Worm (Caenorhabditis elegans) whole organism, young adult: ENCODE data around the gene mlt-10.

ENCODE experiments used
- F23B12.7 ChIP-seq: sonication (generic microtip); optimal IDR thresholded peaks from 2 replicates; lab custom pipeline; 2017; ENCODE audit warnings: missing genetic modification characterization, mild to moderate bottlenecking, missing compliant biosample characterization, antibody characterized with exemption, moderate library complexity; ENCODE audit not compliant: insufficient read depth
- F39B2.1 ChIP-seq: fragments of 200-800 bp; sonication (Bioruptor generic); IDR thresholded peaks from 2 replicates; pipeline ENCODE4 v1.3.6; 2022; ENCODE audit warnings: missing genetic modification reagents, missing genetic modification characterization, missing compliant biosample characterization
- F52B5.7 ChIP-seq: sonication (generic microtip); optimal IDR thresholded peaks from 2 replicates; lab custom pipeline; 2016; ENCODE audit warnings: mild to moderate bottlenecking, missing genetic modification characterization, missing compliant biosample characterization
- F57A8.1 ChIP-seq: fragments of 200-800 bp; sonication (Bioruptor generic); optimal IDR thresholded peaks from 2 replicates; lab custom pipeline; 2018; ENCODE audit warnings: mild to moderate bottlenecking, missing genetic modification characterization, moderate library complexity, missing compliant biosample characterization
- F57C9.4 ChIP-seq: sonication (generic microtip); optimal IDR thresholded peaks from 2 replicates; lab custom pipeline; 2017; ENCODE audit warnings: mild to moderate bottlenecking, missing genetic modification characterization, missing compliant biosample characterization
- K11D2.4 ChIP-seq: fragments of 200-800 bp; sonication (Bioruptor generic); IDR thresholded peaks from 2 replicates; pipeline ENCODE4 v1.3.6; 2022; ENCODE audit warnings: missing genetic modification reagents, missing genetic modification characterization, missing compliant biosample characterization
- K12H6.12 ChIP-seq: fragments of 200-800 bp; sonication (Bioruptor generic); optimal IDR thresholded peaks from 2 replicates; lab custom pipeline; 2018; ENCODE audit warnings: mild to moderate bottlenecking, missing genetic modification characterization, missing compliant biosample characterization
- T07F8.4 ChIP-seq: sonication (generic microtip); optimal IDR thresholded peaks from 2 replicates; lab custom pipeline; 2016; ENCODE audit warnings: mild to moderate bottlenecking, missing genetic modification characterization, moderate library complexity, missing compliant biosample characterization
- T26A5.8 ChIP-seq: sonication (generic microtip); optimal IDR thresholded peaks from 2 replicates; lab custom pipeline; 2016; ENCODE audit warnings: missing genetic modification characterization, missing compliant biosample characterization
- Y67H2A.10 ChIP-seq: fragments of 200-800 bp; sonication (Bioruptor generic); conservative IDR thresholded peaks from 2 replicates; pipeline ENCODE4 v1.3.6; 2022; ENCODE audit warnings: missing genetic modification reagents, missing genetic modification characterization, missing compliant biosample characterization
- akir-1 ChIP-seq: fragments of 200-800 bp; sonication (Bioruptor generic); optimal IDR thresholded peaks from 2 replicates; lab custom pipeline; 2018; ENCODE audit warnings: mild to moderate bottlenecking, missing genetic modification characterization, moderate library complexity, missing compliant biosample characterization
- ama-1 ChIP-seq, 3 experiments: fragments of 150-350 bp in 1 of 3; sonication (generic microtip) in 2 of 3; optimal IDR thresholded peaks; 2 replicates each; lab custom pipeline; 2014 to 2018; ENCODE audit warnings: missing biosample characterization in 2 of 3, missing genetic modification characterization in 2 of 3, missing genetic modification reagents in 2 of 3
- atf-7 ChIP-seq: sonication (generic microtip); optimal IDR thresholded peaks from 2 replicates; lab custom pipeline; 2017; ENCODE audit warnings: mild to moderate bottlenecking, missing genetic modification characterization, missing compliant biosample characterization
- athp-1 ChIP-seq: sonication (generic microtip); optimal IDR thresholded peaks from 2 replicates; lab custom pipeline; 2017; ENCODE audit warnings: mild to moderate bottlenecking, missing genetic modification characterization, missing compliant biosample characterization
- attf-5 ChIP-seq: fragments of 200-800 bp; sonication (Bioruptor generic); optimal IDR thresholded peaks from 2 replicates; lab custom pipeline; 2018; ENCODE audit warnings: mild to moderate bottlenecking, missing genetic modification characterization, missing compliant biosample characterization
- bed-2 ChIP-seq: fragments of 200-800 bp; sonication (Bioruptor generic); IDR thresholded peaks from 2 replicates; pipeline ENCODE4 v1.3.6; 2022; ENCODE audit warnings: missing genetic modification reagents, missing genetic modification characterization, missing compliant biosample characterization
- ceh-40 ChIP-seq: fragments of 200-800 bp; sonication (Bioruptor generic); IDR thresholded peaks from 2 replicates; pipeline ENCODE4 v1.3.6; 2022; ENCODE audit warnings: missing genetic modification characterization, missing compliant biosample characterization
- dox-1 ChIP-seq: fragments of 200-800 bp; sonication (Bioruptor generic); IDR thresholded peaks from 2 replicates; pipeline ENCODE4 v1.3.6; 2022; ENCODE audit warnings: missing genetic modification reagents, missing genetic modification characterization, missing compliant biosample characterization
- egl-18 ChIP-seq: fragments of 200-800 bp; sonication (Bioruptor generic); IDR thresholded peaks from 2 replicates; pipeline ENCODE4 v1.3.6; 2022; ENCODE audit warnings: missing genetic modification reagents, missing genetic modification characterization, missing compliant biosample characterization
- ekl-4 ChIP-seq: fragments of 200-800 bp; sonication (Bioruptor generic); IDR thresholded peaks from 2 replicates; pipeline ENCODE4 v1.3.6; 2022; ENCODE audit warnings: missing genetic modification reagents, missing genetic modification characterization, missing compliant biosample characterization
- fkh-3 ChIP-seq: sonication (generic microtip); optimal IDR thresholded peaks from 2 replicates; lab custom pipeline; 2016; ENCODE audit warnings: mild to moderate bottlenecking, missing genetic modification characterization, missing compliant biosample characterization
- him-1 ChIP-seq: sonication (generic microtip); optimal IDR thresholded peaks from 2 replicates; lab custom pipeline; 2016; ENCODE audit warnings: missing genotype, missing genetic modification reagents, missing genetic modification characterization, missing compliant biosample characterization
- hlh-12 ChIP-seq: sonication (generic microtip); optimal IDR thresholded peaks from 2 replicates; lab custom pipeline; 2016; ENCODE audit warnings: missing genetic modification characterization, missing compliant biosample characterization
- hrde-1 ChIP-seq: sonication (generic microtip); optimal IDR thresholded peaks from 2 replicates; lab custom pipeline; 2016; ENCODE audit warnings: missing genetic modification characterization, mild to moderate bottlenecking, missing compliant biosample characterization, moderate library complexity, missing genotype, missing genetic modification reagents, borderline replicate concordance
- hsf-1 ChIP-seq: fragments of 200-800 bp; sonication (Bioruptor generic); IDR thresholded peaks from 2 replicates; pipeline ENCODE4 v1.3.6; 2022; ENCODE audit warnings: missing genetic modification reagents, missing genetic modification characterization, missing compliant biosample characterization
- lag-1 ChIP-seq: fragments of 200-800 bp; sonication (Bioruptor generic); IDR thresholded peaks from 2 replicates; pipeline ENCODE4 v1.3.6; 2022; ENCODE audit warnings: missing genetic modification reagents, missing genetic modification characterization, missing compliant biosample characterization
- let-607 ChIP-seq, 2 experiments: fragments of 200-800 bp in 1 of 2; sonication (Bioruptor generic) in 1 of 2; sonication (generic microtip) in 1 of 2; optimal IDR thresholded peaks; 2 replicates each; lab custom pipeline; 2016 to 2018; ENCODE audit warnings: mild to moderate bottlenecking in 2 of 2, missing compliant biosample characterization in 2 of 2, missing genetic modification characterization in 2 of 2, moderate library complexity in 2 of 2, missing genotype in 1 of 2
- lin-40 ChIP-seq: sonication (generic microtip); optimal IDR thresholded peaks from 2 replicates; lab custom pipeline; 2016; ENCODE audit warnings: missing genetic modification characterization, mild to moderate bottlenecking, missing compliant biosample characterization, missing genotype, missing genetic modification reagents
- lsy-27 ChIP-seq: sonication (generic microtip); optimal IDR thresholded peaks from 2 replicates; lab custom pipeline; 2017; ENCODE audit warnings: missing genetic modification characterization, mild to moderate bottlenecking, missing compliant biosample characterization, antibody characterized with exemption, missing genotype, borderline replicate concordance; ENCODE audit not compliant: insufficient read depth
- mel-28 ChIP-seq: sonication (generic microtip); optimal IDR thresholded peaks from 2 replicates; lab custom pipeline; 2016; ENCODE audit warnings: borderline replicate concordance, mild to moderate bottlenecking, missing genetic modification characterization, missing compliant biosample characterization
- nhr-120 ChIP-seq: fragments of 200-800 bp; sonication (Bioruptor generic); IDR thresholded peaks from 2 replicates; pipeline ENCODE4 v1.3.6; 2022; ENCODE audit warnings: missing genetic modification characterization, missing compliant biosample characterization
- nhr-179 ChIP-seq: sonication (generic microtip); optimal IDR thresholded peaks from 2 replicates; lab custom pipeline; 2016; ENCODE audit warnings: mild to moderate bottlenecking, missing genetic modification characterization, missing compliant biosample characterization
- nhr-90 ChIP-seq: sonication (generic microtip); optimal IDR thresholded peaks from 2 replicates; lab custom pipeline; 2016; ENCODE audit warnings: missing genotype, mild to moderate bottlenecking, missing genetic modification characterization, missing compliant biosample characterization
- pha-4 ChIP-seq: fragments of 150-350 bp; sonication (generic microtip); optimal IDR thresholded peaks from 2 replicates; lab custom pipeline; 2014; ENCODE audit warnings: missing biosample characterization, missing genetic modification reagents, missing genetic modification characterization
- rcor-1 ChIP-seq: fragments of 200-800 bp; sonication (Bioruptor generic); IDR thresholded peaks from 2 replicates; pipeline ENCODE4 v1.3.6; 2022; ENCODE audit warnings: missing genetic modification reagents, missing genetic modification characterization, missing compliant biosample characterization
- rec-8 ChIP-seq, 2 experiments: sonication (generic microtip); optimal IDR thresholded peaks; 2 replicates each; lab custom pipeline; 2016; ENCODE audit warnings: mild to moderate bottlenecking in 2 of 2, missing genetic modification characterization in 2 of 2, missing genetic modification reagents in 2 of 2, missing genotype in 2 of 2, missing biosample characterization in 1 of 2, missing compliant biosample characterization in 1 of 2, moderate library complexity in 1 of 2
- rpc-1 ChIP-seq, 2 experiments: fragments of 150-350 bp in 1 of 2; sonication (generic microtip) in 1 of 2; optimal IDR thresholded peaks; 2 replicates each; lab custom pipeline; 2014 to 2018; ENCODE audit warnings: missing biosample characterization in 1 of 2, missing genetic modification characterization in 1 of 2, missing genetic modification reagents in 1 of 2, missing genotype in 1 of 2
- sdz-38 ChIP-seq: sonication (generic microtip); optimal IDR thresholded peaks from 2 replicates; lab custom pipeline; 2016; ENCODE audit warnings: missing genotype, missing genetic modification characterization, missing compliant biosample characterization
- sea-2 ChIP-seq: fragments of 200-800 bp; sonication (Bioruptor generic); IDR thresholded peaks from 2 replicates; pipeline ENCODE4 v1.3.6; 2022; ENCODE audit warnings: missing genetic modification characterization, missing compliant biosample characterization
- snpc-1.3 ChIP-seq: sonication (generic microtip); optimal IDR thresholded peaks from 2 replicates; lab custom pipeline; 2017; ENCODE audit warnings: missing genetic modification characterization, mild to moderate bottlenecking, missing compliant biosample characterization, antibody characterized with exemption, moderate library complexity, missing genotype, missing genetic modification reagents; ENCODE audit not compliant: insufficient read depth
- snpc-4 ChIP-seq, 5 experiments: fragments of 150-350 bp in 1 of 5; sonication (generic microtip) in 4 of 5; optimal IDR thresholded peaks; 2 replicates each; lab custom pipeline; 2014 to 2018; ENCODE audit warnings: missing genetic modification characterization in 5 of 5, missing biosample characterization in 3 of 5, antibody characterized with exemption in 2 of 5, mild to moderate bottlenecking in 2 of 5, missing compliant biosample characterization in 2 of 5, missing genotype in 2 of 5, moderate library complexity in 2 of 5, missing genetic modification reagents in 1 of 5
- tbx-9 ChIP-seq: sonication (generic microtip); optimal IDR thresholded peaks from 2 replicates; lab custom pipeline; 2016; ENCODE audit warnings: borderline replicate concordance, missing genetic modification characterization, inconsistent platforms, missing compliant biosample characterization
- unc-62 ChIP-seq: fragments of 150-350 bp; optimal IDR thresholded peaks from 2 replicates; lab custom pipeline; 2014; ENCODE audit warnings: missing biosample characterization, missing genetic modification reagents, missing genetic modification characterization
- xnd-1 ChIP-seq: sonication (generic microtip); optimal IDR thresholded peaks from 2 replicates; lab custom pipeline; 2016; ENCODE audit warnings: missing genotype, missing genetic modification reagents, missing genetic modification characterization, missing compliant biosample characterization
- zfh-2 ChIP-seq: fragments of 200-800 bp; sonication (Bioruptor generic); conservative IDR thresholded peaks from 2 replicates; pipeline ENCODE4 v1.3.6; 2022; ENCODE audit warnings: missing genetic modification reagents, missing genetic modification characterization, missing compliant biosample characterization
- ztf-26 ChIP-seq: sonication (generic microtip); optimal IDR thresholded peaks from 2 replicates; lab custom pipeline; 2017; ENCODE audit warnings: missing genetic modification characterization, missing compliant biosample characterization
- ztf-6 ChIP-seq: fragments of 200-800 bp; sonication (Bioruptor generic); IDR thresholded peaks from 2 replicates; pipeline ENCODE4 v1.3.6; 2022; ENCODE audit warnings: missing genetic modification reagents, missing genetic modification characterization, missing compliant biosample characterization

The mlt-10 gene

ce11 chrII:580189-580643 lies 33.7 kb downstream of the mlt-10 start, which contains the start of the genes cdc-37 and W08F4.3 (continued):
- no peak for TF ChIP-seq nhr-120 (GFP tag; lab: Robert Waterston, UW)
- no peak for TF ChIP-seq hsf-1 (GFP tag; lab: Robert Waterston, UW)
- no peak for TF ChIP-seq him-1
- TF ChIP-seq T26A5.8 (tag; lab: Kevin White, UChicago): no peak
- no peak for TF ChIP-seq let-607 (tag; optimal IDR thresholded peaks at IDR 0.05; lab: Kevin White, UChicago)
- no peak for TF ChIP-seq athp-1 (tag; lab: Kevin White, UChicago)
- no peak for TF ChIP-seq attf-5 (GFP tag; lab: Kevin White, UChicago)
- no peak for TF ChIP-seq akir-1 (GFP tag; lab: Kevin White, UChicago)
- TF ChIP-seq ceh-40 (GFP tag; lab: Robert Waterston, UW): no peak
- no peak for TF ChIP-seq ztf-6 (GFP tag; lab: Robert Waterston, UW)
- peak; percentile 24; the same call in 1 of the 2 replicates for TF ChIP-seq dox-1
- TF ChIP-seq Y67H2A.10 (GFP tag; lab: Robert Waterston, UW): no peak
- no peak for TF ChIP-seq nhr-179 (tag; lab: Kevin White, UChicago)
- no peak for TF ChIP-seq lin-40 (tag; lab: Kevin White, UChicago)
- no peak for TF ChIP-seq unc-62 (GFP tag; lab: Kevin White, UChicago)
- TF ChIP-seq rcor-1 (GFP tag; lab: Robert Waterston, UW): peak; percentile 19; the same call in 1 of the 2 replicates
- TF ChIP-seq zfh-2 (GFP tag; lab: Robert Waterston, UW): no peak
- TF ChIP-seq snpc-1.3 (tag; lab: Kevin White, UChicago): peak; percentile 27
- peak; percentile 27; the same call in 1 of the 2 replicates for TF ChIP-seq ekl-4
- no peak for TF ChIP-seq F39B2.1
- TF ChIP-seq lag-1: no peak
- no peak for TF ChIP-seq sdz-38 (tag; lab: Kevin White, UChicago)
- TF ChIP-seq F52B5.7 (tag; lab: Kevin White, UChicago): no peak
- TF ChIP-seq ama-1 (optimal IDR thresholded peaks at IDR 0.05; lab: Kevin White, UChicago): no peak
- no peak for TF ChIP-seq ama-1 (GFP tag; optimal IDR thresholded peaks at IDR 0.05; lab: Kevin White, UChicago)
- no peak for TF ChIP-seq K12H6.12
- TF ChIP-seq K11D2.4 (GFP tag; lab: Robert Waterston, UW): no peak
- no peak for TF ChIP-seq nhr-90 (tag; lab: Kevin White, UChicago)
- TF ChIP-seq pha-4: no peak
- TF ChIP-seq egl-18 (GFP tag; lab: Robert Waterston, UW): no peak
- no peak for TF ChIP-seq bed-2 (GFP tag; lab: Robert Waterston, UW)
- no peak for TF ChIP-seq T07F8.4 (tag; lab: Kevin White, UChicago)
- TF ChIP-seq F57C9.4 (tag; lab: Kevin White, UChicago): no peak
- TF ChIP-seq tbx-9 (tag; lab: Kevin White, UChicago): no peak
- TF ChIP-seq hrde-1: no peak
- no peak for TF ChIP-seq hlh-12 (tag; lab: Kevin White, UChicago)
- no peak for TF ChIP-seq F57A8.1
- no peak for TF ChIP-seq fkh-3 (tag; lab: Kevin White, UChicago)
- TF ChIP-seq atf-7 (tag; lab: Kevin White, UChicago): no peak
- peak; percentile 57 for TF ChIP-seq xnd-1 (tag; lab: Kevin White, UChicago)
- no peak for TF ChIP-seq ztf-26 (tag; lab: Kevin White, UChicago)
- no peak for TF ChIP-seq snpc-4 (GFP tag; optimal IDR thresholded peaks at IDR 0.05; lab: Kevin White, UChicago)
- TF ChIP-seq snpc-4 (tag; optimal IDR thresholded peaks at IDR 0.05; lab: Kevin White, UChicago): no peak
- no peak for TF ChIP-seq mel-28 (tag; lab: Kevin White, UChicago)
- no peak for TF ChIP-seq sea-2 (GFP tag; lab: Robert Waterston, UW)
- TF ChIP-seq rpc-1 (optimal IDR thresholded peaks at IDR 0.05; lab: Kevin White, UChicago): no peak
- TF ChIP-seq rpc-1 (tag; optimal IDR thresholded peaks at IDR 0.05; lab: Kevin White, UChicago): no peak
- no peak for TF ChIP-seq F23B12.7
- no peak for TF ChIP-seq lsy-27 (tag; lab: Kevin White, UChicago)
- TF ChIP-seq rec-8 (tag; optimal IDR thresholded peaks at IDR 0.05; lab: Kevin White, UChicago): no peak
